Worm (Caenorhabditis elegans): ENCODE results near the gene T02G5.7.
A peak's percentile ranks its signal among the peaks of the same experiment; 100 is the strongest.

The T02G5.7 gene

ce11 chrII:7053001-7053400 lies 22.4 kb upstream of the T02G5.7 start, which contains the start of gene ZK1127.13:
ZK1127.13 (plus strand) TSS chrII:7053301.
- TF ChIP-seq F13H6.1 (tag; optimal IDR thresholded peaks at IDR 0.05), result no peak
- TF ChIP-seq ama-1 (optimal IDR thresholded peaks at IDR 0.05), result no peak
- no peak for TF ChIP-seq unc-55 (GFP tag; optimal IDR thresholded peaks at IDR 0.05)
- no peak for TF ChIP-seq gmeb-1 (tag; optimal IDR thresholded peaks at IDR 0.05)
- no peak for TF ChIP-seq dmd-4 (tag; optimal IDR thresholded peaks at IDR 0.05)
- no peak for TF ChIP-seq ztf-4 (tag; optimal IDR thresholded peaks at IDR 0.05)
- no peak for TF ChIP-seq mab-5 (tag; optimal IDR thresholded peaks at IDR 0.05)
- TF ChIP-seq mdl-1 (tag; optimal IDR thresholded peaks at IDR 0.05), result no peak
- no peak for TF ChIP-seq skn-1 (tag; optimal IDR thresholded peaks at IDR 0.05)
- no peak for TF ChIP-seq snpc-4 (tag; optimal IDR thresholded peaks at IDR 0.05)
- no peak for TF ChIP-seq alr-1 (tag; optimal IDR thresholded peaks at IDR 0.05)
- TF ChIP-seq nhr-23 (tag; optimal IDR thresholded peaks at IDR 0.05), result no peak

- TF ChIP-seq nhr-21 (tag; optimal IDR thresholded peaks at IDR 0.05), result no peak
- TF ChIP-seq dmd-4 (tag; optimal IDR thresholded peaks at IDR 0.05), result no peak
Measured at ce11 chrII:7053649-7054048, 21.8 kb upstream of the T02G5.7 start, which contains the start of gene ZK1127.4. ZK1127.4 (plus strand) TSS chrII:7053949.

- TF ChIP-seq ceh-16 (tag; optimal IDR thresholded peaks at IDR 0.05), result no peak
- TF ChIP-seq R02D3.7 (tag; optimal IDR thresholded peaks at IDR 0.05), result no peak
- TF ChIP-seq sem-4 (tag; optimal IDR thresholded peaks at IDR 0.05), result no peak
- no peak for TF ChIP-seq fos-1 (tag; optimal IDR thresholded peaks at IDR 0.05)
- no peak for TF ChIP-seq lin-11 (tag; optimal IDR thresholded peaks at IDR 0.05)
- TF ChIP-seq gmeb-1 (tag; optimal IDR thresholded peaks at IDR 0.05), result no peak
- TF ChIP-seq ceh-82 (tag; optimal IDR thresholded peaks at IDR 0.05), result no peak
- no peak for TF ChIP-seq lin-39 (tag; optimal IDR thresholded peaks at IDR 0.05)
- no peak for TF ChIP-seq peb-1 (tag; optimal IDR thresholded peaks at IDR 0.05)
- TF ChIP-seq nhr-129 (tag; optimal IDR thresholded peaks at IDR 0.05), result no peak
- no peak for TF ChIP-seq ztf-11 (tag; optimal IDR thresholded peaks at IDR 0.05)
- no peak for TF ChIP-seq alr-1 (tag; optimal IDR thresholded peaks at IDR 0.05)
- TF ChIP-seq zag-1 (tag; optimal IDR thresholded peaks at IDR 0.05), result no peak
- no peak for TF ChIP-seq nhr-21 (tag; optimal IDR thresholded peaks at IDR 0.05)
- no peak for TF ChIP-seq mdl-1 (tag; optimal IDR thresholded peaks at IDR 0.05)
- no peak for TF ChIP-seq mab-5 (tag; optimal IDR thresholded peaks at IDR 0.05)
- no peak for TF ChIP-seq ama-1 (optimal IDR thresholded peaks at IDR 0.05)
- TF ChIP-seq sma-3 (GFP tag; optimal IDR thresholded peaks at IDR 0.05), result no peak
Measured at ce11 chrII:7054987-7055386, 20.4 kb upstream of the T02G5.7 start, which contains the start of gene ZK1127.3. ZK1127.3 (plus strand) TSS chrII:7055287.

- TF ChIP-seq sma-9 (GFP tag; optimal IDR thresholded peaks at IDR 0.05) (peak; percentile 2), sma-9 (tag; optimal IDR thresholded peaks at IDR 0.05) (no peak), alr-1 (tag; optimal IDR thresholded peaks at IDR 0.05) (no peak)
Measured at ce11 chrII:7056328-7056727, 19.1 kb upstream of the T02G5.7 start.

ce11 chrII:7057860-7058259 lies 17.6 kb upstream of the T02G5.7 start, which contains the start of gene cth-2:
cth-2 (minus strand) TSS chrII:7057960.
- TF ChIP-seq skn-1 (tag; optimal IDR thresholded peaks at IDR 0.05) (no peak), sem-4 (tag; optimal IDR thresholded peaks at IDR 0.05) (no peak), lin-11 (tag; optimal IDR thresholded peaks at IDR 0.05) (no peak), mab-5 (tag; optimal IDR thresholded peaks at IDR 0.05) (no peak), nhr-25 (tag; optimal IDR thresholded peaks at IDR 0.05) (peak; percentile 13), elt-1 (tag; optimal IDR thresholded peaks at IDR 0.05) (no peak), dmd-4 (tag; optimal IDR thresholded peaks at IDR 0.05) (no peak)

- TF ChIP-seq snpc-4 (tag; optimal IDR thresholded peaks at IDR 0.05) (no peak), nhr-77 (tag; optimal IDR thresholded peaks at IDR 0.05) (no peak), lsy-2 (tag; optimal IDR thresholded peaks at IDR 0.05) (peak in 1 of 2 experiments; percentile 58), ztf-1 (GFP tag; conservative IDR thresholded peaks at IDR 0.05) (no peak), blmp-1 (tag; optimal IDR thresholded peaks at IDR 0.05; ENCODE audit: insufficient read depth) (peak; percentile 79), fos-1 (tag; optimal IDR thresholded peaks at IDR 0.05) (peak; percentile 83), ztf-4 (tag; optimal IDR thresholded peaks at IDR 0.05) (peak; percentile 36), sma-3 (GFP tag; optimal IDR thresholded peaks at IDR 0.05) (peak; percentile 53), nhr-12 (tag; optimal IDR thresholded peaks at IDR 0.05) (no peak), zag-1 (tag; optimal IDR thresholded peaks at IDR 0.05) (no peak), nhr-237 (tag; optimal IDR thresholded peaks at IDR 0.05) (no peak), ama-1 (optimal IDR thresholded peaks at IDR 0.05) (no peak), unc-62 (GFP tag; optimal IDR thresholded peaks at IDR 0.05) (no peak), nhr-6 (tag; optimal IDR thresholded peaks at IDR 0.05) (peak; percentile 73), nhr-129 (tag; optimal IDR thresholded peaks at IDR 0.05) (peak; percentile 84), crh-2 (tag; optimal IDR thresholded peaks at IDR 0.05) (peak; percentile 85), mbf-1 (tag; optimal IDR thresholded peaks at IDR 0.05) (no peak), elt-3 (tag; optimal IDR thresholded peaks at IDR 0.05) (no peak), nhr-23 (tag; optimal IDR thresholded peaks at IDR 0.05) (no peak), alr-1 (tag; optimal IDR thresholded peaks at IDR 0.05) (no peak), ZK546.5 (tag; optimal IDR thresholded peaks at IDR 0.05) (no peak), lin-13 (GFP tag; optimal IDR thresholded peaks at IDR 0.05) (peak; percentile 11), R02D3.7 (tag; optimal IDR thresholded peaks at IDR 0.05) (no peak), nhr-11 (tag; optimal IDR thresholded peaks at IDR 0.05) (no peak), nhr-25 (tag; optimal IDR thresholded peaks at IDR 0.05) (peak; percentile 48)
Measured at ce11 chrII:7059274-7059757, 16.1 kb upstream of the T02G5.7 start.
